Fruit fly (Drosophila melanogaster): ENCODE results near the gene Bin1.

Bin1 gene

DNA sequence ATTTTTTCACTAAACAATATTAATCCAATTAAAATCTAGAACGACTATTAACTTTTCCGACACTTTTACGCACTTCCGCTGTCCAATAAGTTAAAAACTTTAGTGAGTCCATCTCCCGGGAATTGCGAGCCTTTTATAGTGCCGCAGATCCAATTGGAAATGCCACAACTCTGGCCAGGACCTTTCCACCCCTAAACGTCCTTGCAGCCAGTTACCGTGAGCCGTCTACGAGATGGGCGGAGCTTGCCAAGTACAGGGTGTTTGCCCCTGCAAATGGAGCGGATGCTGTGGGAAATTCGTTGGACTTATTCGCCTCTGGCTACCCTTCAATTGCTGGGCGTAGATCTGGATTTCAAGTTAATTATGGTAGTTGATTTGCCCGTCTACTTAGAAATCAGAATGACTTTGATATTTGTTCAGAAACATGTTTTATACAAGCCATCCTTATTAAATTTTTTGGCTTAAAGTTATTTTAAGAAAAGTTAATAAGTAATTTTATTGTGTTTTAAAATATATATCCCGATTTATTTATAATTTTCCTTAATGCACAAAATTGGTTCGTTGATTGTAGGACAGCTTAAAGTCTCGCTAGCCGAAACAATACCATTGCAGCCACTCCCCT is 38.0 kb downstream of the Bin1 start, which contains the start of gene Fer2 (continued):
- TF ChIP-seq chn (GFP tag; optimal IDR thresholded peaks at IDR 0.05) (no peak), Doc2 (GFP tag; IDR thresholded peaks at IDR 0.05) (no peak), CG11504 (tag; optimal IDR thresholded peaks at IDR 0.05) (peak; percentile 67), CG17328 (GFP tag; IDR thresholded peaks at IDR 0.05) (no peak), CG14710 (tag; optimal IDR thresholded peaks at IDR 0.05) (peak; percentile 16), nmo (GFP tag; optimal IDR thresholded peaks at IDR 0.05) (no peak), CG8924 (tag; optimal IDR thresholded peaks at IDR 0.05) (peak; percentile 14), Bgb (GFP tag; IDR thresholded peaks at IDR 0.05; ENCODE audit: partially characterized antibody) (no peak), MTF-1 (GFP tag; optimal IDR thresholded peaks at IDR 0.05; ENCODE audit: borderline replicate concordance) (no peak), bcd (GFP tag; optimal IDR thresholded peaks at IDR 0.05) (peak; percentile 29), CG6765 (GFP tag; optimal IDR thresholded peaks at IDR 0.05) (no peak), CG18599 (GFP tag; optimal IDR thresholded peaks at IDR 0.05) (peak; percentile 49), gfzf (GFP tag; optimal IDR thresholded peaks at IDR 0.05) (no peak), CG8290 (GFP tag; optimal IDR thresholded peaks at IDR 0.05) (no peak), CG8290 (tag; optimal IDR thresholded peaks at IDR 0.05) (no peak), NfI (GFP tag; optimal IDR thresholded peaks at IDR 0.05) (no peak), row (GFP tag; IDR thresholded peaks at IDR 0.05) (no peak; the same call in 2 of the 3 replicates), Nf-YA (GFP tag; IDR thresholded peaks at IDR 0.05) (no peak), Dip2 (GFP tag; IDR thresholded peaks at IDR 0.05) (no peak), nerfin-1 (tag; optimal IDR thresholded peaks at IDR 0.05) (no peak), Camta (GFP tag; optimal IDR thresholded peaks at IDR 0.05) (no peak), nau (GFP tag; optimal IDR thresholded peaks at IDR 0.05) (no peak), CG3281 (GFP tag; optimal IDR thresholded peaks at IDR 0.05) (peak; percentile 21), slp2 (GFP tag; optimal IDR thresholded peaks at IDR 0.05) (no peak), Atf3 (GFP tag; optimal IDR thresholded peaks at IDR 0.05) (no peak), Poxn (GFP tag; IDR thresholded peaks at IDR 0.05) (no peak), Hr51 (GFP tag; optimal IDR thresholded peaks at IDR 0.05) (no peak), Dbx (GFP tag; IDR thresholded peaks at IDR 0.05) (no peak), ATbp (GFP tag; optimal IDR thresholded peaks at IDR 0.05) (no peak), Fer2 (tag; optimal IDR thresholded peaks at IDR 0.05) (peak; percentile 38), dm (GFP tag; optimal IDR thresholded peaks at IDR 0.05) (no peak), usp (GFP tag; optimal IDR thresholded peaks at IDR 0.05) (no peak), lbe (GFP tag; optimal IDR thresholded peaks at IDR 0.05) (no peak), phol (tag; optimal IDR thresholded peaks at IDR 0.05) (peak; percentile 28), insv (GFP tag; optimal IDR thresholded peaks at IDR 0.05) (peak in 1 of 2 experiments; percentile 82), CG42726 (GFP tag; IDR thresholded peaks at IDR 0.05; ENCODE audit: partially characterized antibody) (no peak), scrt (GFP tag; optimal IDR thresholded peaks at IDR 0.05) (peak; percentile 8), lab (GFP tag; optimal IDR thresholded peaks at IDR 0.05) (peak; percentile 52), CG13775 (GFP tag; optimal IDR thresholded peaks at IDR 0.05) (no peak), ci (GFP tag; IDR thresholded peaks at IDR 0.05) (no peak), CG1792 (GFP tag; optimal IDR thresholded peaks at IDR 0.05) (no peak), CG5953 (GFP tag; IDR thresholded peaks at IDR 0.05) (no peak), caup (GFP tag; optimal IDR thresholded peaks at IDR 0.05; ENCODE audit: severe bottlenecking) (no peak), Deaf1 (tag; optimal IDR thresholded peaks at IDR 0.05) (peak; percentile 18), sens (GFP tag) (peak; percentile 74), pum (GFP tag; optimal IDR thresholded peaks at IDR 0.05) (no peak), CG2199 (GFP tag; IDR thresholded peaks at IDR 0.05) (no peak), dmrt99B (tag; optimal IDR thresholded peaks at IDR 0.05) (peak; percentile 29), luna (GFP tag; optimal IDR thresholded peaks at IDR 0.05) (no peak), Neu2 (GFP tag; optimal IDR thresholded peaks at IDR 0.05; ENCODE audit: borderline replicate concordance) (no peak)
